Worm (Caenorhabditis elegans): ENCODE results near the gene srw-129.

ce11 chrV:2985309-2985708, 13.6 kb downstream of the srw-129 start, which contains the start of gene srw-139:
- TF ChIP-seq egl-27 (tag; optimal IDR thresholded peaks at IDR 0.05): no peak
- TF ChIP-seq elt-2 (tag; optimal IDR thresholded peaks at IDR 0.05): no peak
- no peak for TF ChIP-seq lir-3 (tag; optimal IDR thresholded peaks at IDR 0.05; ENCODE audit: poor library complexity)
- no peak for TF ChIP-seq hlh-4 (tag; optimal IDR thresholded peaks at IDR 0.05)
- no peak for TF ChIP-seq mdl-1 (tag; optimal IDR thresholded peaks at IDR 0.05)
